Worm (Caenorhabditis elegans): ENCODE data around the gene str-190.
"Not testable (repeated sequence)": the region's sequence is repeated elsewhere in the genome, so short reads cannot be mapped to it uniquely, and the experiment has no call there.

str-190 gene

ce11 chrV:7511465-7511864 is 33.2 kb upstream of the str-190 start, which contains the start of gene nhr-171:
Gene nhr-171, plus strand, starts transcription at chrV:7511765.
- not testable (repeated sequence) for TF ChIP-seq F49E8.2 (tag; optimal IDR thresholded peaks at IDR 0.05; ENCODE audit: borderline replicate concordance); R02D3.7 (tag; optimal IDR thresholded peaks at IDR 0.05); nhr-6 (tag; optimal IDR thresholded peaks at IDR 0.05)

- TF ChIP-seq unc-62 (GFP tag; optimal IDR thresholded peaks at IDR 0.05 in 1 of 2) (no peak), unc-62 (tag; optimal IDR thresholded peaks at IDR 0.05) (no peak), fkh-10 (GFP tag; optimal IDR thresholded peaks at IDR 0.05) (no peak), madf-5 (GFP tag; IDR thresholded peaks at IDR 0.05) (no peak), ZK546.5 (tag; optimal IDR thresholded peaks at IDR 0.05) (no peak), Y48G9A.11 (GFP tag; IDR thresholded peaks at IDR 0.05) (no peak), nhr-77 (tag; optimal IDR thresholded peaks at IDR 0.05) (no peak), ztf-11 (tag; optimal IDR thresholded peaks at IDR 0.05) (no peak), lim-7 (GFP tag; IDR thresholded peaks at IDR 0.05) (no peak), zip-2 (tag; optimal IDR thresholded peaks at IDR 0.05) (no peak), egl-27 (tag; optimal IDR thresholded peaks at IDR 0.05) (no peak), zip-11 (GFP tag; IDR thresholded peaks at IDR 0.05) (no peak), mes-2 (tag; optimal IDR thresholded peaks at IDR 0.05; ENCODE audit: poor library complexity, severe bottlenecking) (no peak), dmd-6 (GFP tag; IDR thresholded peaks at IDR 0.05) (no peak), R02D3.7 (tag; optimal IDR thresholded peaks at IDR 0.05) (no peak), nhr-111 (GFP tag; optimal IDR thresholded peaks at IDR 0.05) (no peak), daf-12 (tag; optimal IDR thresholded peaks at IDR 0.05) (no peak), ZK337.2 (GFP tag; IDR thresholded peaks at IDR 0.05) (no peak), pha-4 (GFP tag; IDR thresholded peaks at IDR 0.05) (no peak), pha-4 (tag; optimal IDR thresholded peaks at IDR 0.05) (no peak), snpc-4 (tag; optimal IDR thresholded peaks at IDR 0.05) (no peak)
These were observed 30.3 kb upstream of the str-190 start, which contains the start of the genes str-31 and nhr-172 for ce11 chrV:7508566-7509044. Gene str-31, minus strand, starts transcription at chrV:7508666. Gene nhr-172, plus strand, starts transcription at chrV:7508994.

ce11 chrV:7506207-7506606 is 27.9 kb upstream of the str-190 start:
- TF ChIP-seq ceh-44 (GFP tag; IDR thresholded peaks at IDR 0.05) = 0 out of 2 replicates have a peak, but pooled peaks have one; percentile 3
- no peak for TF ChIP-seq unc-62 (GFP tag; optimal IDR thresholded peaks at IDR 0.05 in 1 of 2)
- TF ChIP-seq unc-62 (tag; optimal IDR thresholded peaks at IDR 0.05) = no peak

DNA sequence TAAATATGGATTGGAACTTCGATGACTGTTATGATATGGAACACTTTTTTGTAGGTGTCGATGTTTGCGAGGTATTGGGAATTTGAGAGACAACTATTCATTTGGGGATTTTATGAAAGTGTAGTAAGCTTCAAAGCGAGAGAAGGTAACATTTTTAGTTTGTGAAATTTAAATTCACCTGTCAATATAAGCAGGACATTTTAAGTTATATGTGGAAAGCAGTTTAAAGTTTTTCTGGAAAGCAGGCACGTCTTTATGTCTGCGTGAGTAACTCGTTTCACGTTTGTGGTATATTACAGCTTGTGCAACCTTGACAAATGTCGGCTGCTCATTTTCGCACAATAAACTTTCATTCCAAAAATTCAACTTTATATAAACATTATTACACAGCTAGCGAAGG is 26.0 kb upstream of the str-190 start, which contains the start of gene srh-229:
TSS of gene srh-229 (minus strand) at position 101 of the 400 bp plus-strand sequence.
- TF ChIP-seq unc-39 (tag; optimal IDR thresholded peaks at IDR 0.05) = no peak
- TF ChIP-seq attf-4 (tag; optimal IDR thresholded peaks at IDR 0.05) = no peak
- TF ChIP-seq lin-29 (GFP tag; IDR thresholded peaks at IDR 0.05) = no peak
- no peak for TF ChIP-seq spr-1 (tag; optimal IDR thresholded peaks at IDR 0.05)
- TF ChIP-seq R02D3.7 (tag; optimal IDR thresholded peaks at IDR 0.05) = no peak
- no peak for TF ChIP-seq dmd-8 (GFP tag; IDR thresholded peaks at IDR 0.05)
- TF ChIP-seq unc-62 (GFP tag; optimal IDR thresholded peaks at IDR 0.05 in 1 of 2) = no peak
- no peak for TF ChIP-seq unc-62 (tag; optimal IDR thresholded peaks at IDR 0.05)
- TF ChIP-seq sdz-12 (GFP tag; optimal IDR thresholded peaks at IDR 0.05) = no peak
- TF ChIP-seq unc-130 (GFP tag; optimal IDR thresholded peaks at IDR 0.05) = no peak
- no peak for TF ChIP-seq snpc-4 (tag; optimal IDR thresholded peaks at IDR 0.05)
- TF ChIP-seq zfp-3 (GFP tag; conservative IDR thresholded peaks at IDR 0.05) = no peak
- no peak for TF ChIP-seq zip-2 (tag; optimal IDR thresholded peaks at IDR 0.05)
- no peak for TF ChIP-seq ceh-32 (tag; optimal IDR thresholded peaks at IDR 0.05; ENCODE audit: poor library complexity)
- no peak for TF ChIP-seq tag-97 (GFP tag; IDR thresholded peaks at IDR 0.05)
- TF ChIP-seq egl-27 (tag; optimal IDR thresholded peaks at IDR 0.05) = no peak

ce11 chrV:7501194-7501593 is 22.9 kb upstream of the str-190 start:
- TF ChIP-seq zip-2 (tag; optimal IDR thresholded peaks at IDR 0.05) = no peak
- TF ChIP-seq nhr-11 (tag; optimal IDR thresholded peaks at IDR 0.05) = no peak
- no peak for TF ChIP-seq saeg-2 (GFP tag; IDR thresholded peaks at IDR 0.05)
- no peak for TF ChIP-seq daf-19 (GFP tag; conservative IDR thresholded peaks at IDR 0.05)
- TF ChIP-seq nhr-77 (tag; optimal IDR thresholded peaks at IDR 0.05) = no peak
- no peak for TF ChIP-seq lir-3 (tag; optimal IDR thresholded peaks at IDR 0.05)
- TF ChIP-seq php-3 (GFP tag; IDR thresholded peaks at IDR 0.05) = no peak
- no peak for TF ChIP-seq hlh-11 (tag; optimal IDR thresholded peaks at IDR 0.05)
- TF ChIP-seq mdt-29 (GFP tag; IDR thresholded peaks at IDR 0.05) = no peak
- no peak for TF ChIP-seq lim-7 (GFP tag; IDR thresholded peaks at IDR 0.05)
- no peak for TF ChIP-seq zfp-3 (GFP tag; conservative IDR thresholded peaks at IDR 0.05)
- no peak for TF ChIP-seq unc-39 (tag; optimal IDR thresholded peaks at IDR 0.05)
- TF ChIP-seq ceh-20 (GFP tag; IDR thresholded peaks at IDR 0.05) = no peak
- TF ChIP-seq madf-5 (GFP tag; IDR thresholded peaks at IDR 0.05) = no peak
- TF ChIP-seq Y48G9A.11 (GFP tag; IDR thresholded peaks at IDR 0.05) = no peak

All from whole organism, L4 larva.